Fruit fly (Drosophila melanogaster) whole organism, prepupa: ENCODE data around the gene ninaE.
A peak's percentile ranks its signal among the peaks of the same experiment; 100 is the strongest.

Experiments used
- CG11294 ChIP-seq: fragments of 200-800 bp; sonication (Bioruptor generic); IDR thresholded peaks from 2 replicates; pipeline ENCODE4 v1.3.6; 2022; ENCODE audit warnings: missing biosample characterization, missing genetic modification characterization
- CG11762 ChIP-seq: fragments of 200-800 bp; sonication (Bioruptor generic); optimal IDR thresholded peaks from 3 replicates; lab custom pipeline; 2016; ENCODE audit warnings: missing biosample characterization, missing genetic modification characterization; ENCODE audit not compliant: insufficient read depth
- CG11902 ChIP-seq: fragments of 200-800 bp; sonication (Bioruptor generic); optimal IDR thresholded peaks from 3 replicates; lab custom pipeline; 2016; ENCODE audit warnings: missing biosample characterization, missing genetic modification characterization
- CG15336 ChIP-seq: fragments of 200-800 bp; sonication (Bioruptor generic); IDR thresholded peaks from 2 replicates; pipeline ENCODE4 v1.3.6; 2022; ENCODE audit warnings: missing biosample characterization, missing genetic modification characterization
- CG1621 ChIP-seq: fragments of 200-800 bp; sonication (Bioruptor generic); optimal IDR thresholded peaks from 3 replicates; lab custom pipeline; 2018; ENCODE audit warnings: missing biosample characterization, mild to moderate bottlenecking, missing genetic modification characterization
- CG3032 ChIP-seq: fragments of 200-800 bp; optimal IDR thresholded peaks from 2 replicates; lab custom pipeline; 2019; ENCODE audit warnings: missing biosample characterization, mild to moderate bottlenecking, missing genetic modification characterization, moderate library complexity
- CG31627 ChIP-seq: fragments of 200-800 bp; sonication (Bioruptor generic); optimal IDR thresholded peaks from 3 replicates; lab custom pipeline; 2016; ENCODE audit warnings: missing biosample characterization, missing genetic modification characterization
- CG32006 ChIP-seq: fragments of 200-800 bp; sonication (Bioruptor generic); optimal IDR thresholded peaks from 3 replicates; lab custom pipeline; 2017; ENCODE audit warnings: missing biosample characterization, mild to moderate bottlenecking, missing genetic modification characterization
- CG34406 ChIP-seq: fragments of 200-800 bp; sonication (Bioruptor generic); optimal IDR thresholded peaks from 3 replicates; lab custom pipeline; 2016; ENCODE audit warnings: missing biosample characterization, missing genetic modification characterization
- CG3919 ChIP-seq: fragments of 200-800 bp; sonication (Bioruptor generic); optimal IDR thresholded peaks from 3 replicates; lab custom pipeline; 2016; ENCODE audit warnings: missing biosample characterization, missing genetic modification characterization
- CG6163 ChIP-seq: fragments of 200-800 bp; sonication (Bioruptor generic); IDR thresholded peaks from 3 replicates; pipeline ENCODE4 v1.3.6; 2022; ENCODE audit warnings: missing biosample characterization, missing genetic modification characterization
- CG6276 ChIP-seq: fragments of 200-800 bp; sonication (Bioruptor generic); optimal IDR thresholded peaks from 2 replicates; lab custom pipeline; 2017; ENCODE audit warnings: missing biosample characterization, mild to moderate bottlenecking, missing genetic modification characterization
- CG6792 ChIP-seq: fragments of 200-800 bp; sonication (Bioruptor generic); optimal IDR thresholded peaks from 3 replicates; lab custom pipeline; 2016; ENCODE audit warnings: missing biosample characterization, missing genetic modification characterization
- CG6808 ChIP-seq: fragments of 200-800 bp; sonication (Bioruptor generic); optimal IDR thresholded peaks from 3 replicates; lab custom pipeline; 2017; ENCODE audit warnings: missing biosample characterization, missing genetic modification characterization, mild to moderate bottlenecking, moderate library complexity, missing genetic modification reagents
- CG6854 ChIP-seq: fragments of 200-800 bp; sonication (Bioruptor generic); optimal IDR thresholded peaks from 2 replicates; lab custom pipeline; 2017; ENCODE audit warnings: missing biosample characterization, mild to moderate bottlenecking, missing genetic modification characterization
- CG8119 ChIP-seq: fragments of 200-800 bp; sonication (Bioruptor generic); IDR thresholded peaks from 3 replicates; pipeline ENCODE4 v1.3.6; 2022; ENCODE audit warnings: missing biosample characterization, missing genetic modification characterization
- Eip78C ChIP-seq: fragments of 200-800 bp; sonication (Bioruptor generic); peaks from one replicate; lab custom pipeline; 2016; ENCODE audit warnings: missing biosample characterization, missing genetic modification characterization
- Eip93F ChIP-seq: fragments of 200-800 bp; sonication (Bioruptor generic); optimal IDR thresholded peaks from 2 replicates; lab custom pipeline; 2016; ENCODE audit warnings: missing biosample characterization, mild to moderate bottlenecking, missing genetic modification characterization
- Gug ChIP-seq: fragments of 200-800 bp; sonication (Bioruptor generic); IDR thresholded peaks from 2 replicates; pipeline ENCODE4 v1.3.6; 2022; ENCODE audit warnings: missing biosample characterization, missing genetic modification characterization
- Hr38 ChIP-seq: sonication (Bioruptor generic); optimal IDR thresholded peaks from 2 replicates; lab custom pipeline; 2016; ENCODE audit warnings: missing biosample characterization, missing genetic modification characterization
- Hr39 ChIP-seq: fragments of 200-800 bp; sonication (Bioruptor generic); optimal IDR thresholded peaks from 2 replicates; lab custom pipeline; 2016; ENCODE audit warnings: missing biosample characterization, missing genetic modification characterization
- Met ChIP-seq: fragments of 200-800 bp; sonication (Bioruptor generic); optimal IDR thresholded peaks from 3 replicates; lab custom pipeline; 2016; ENCODE audit warnings: missing biosample characterization, missing genetic modification characterization
- OdsH ChIP-seq: fragments of 200-800 bp; sonication (Bioruptor generic); optimal IDR thresholded peaks from 3 replicates; lab custom pipeline; 2016; ENCODE audit warnings: missing biosample characterization, missing genetic modification characterization
- Smox ChIP-seq: fragments of 200-800 bp; sonication (Bioruptor generic); optimal IDR thresholded peaks from 3 replicates; lab custom pipeline; 2016; ENCODE audit warnings: missing biosample characterization, missing genetic modification characterization
- Sox102F ChIP-seq: fragments of 200-800 bp; sonication (Bioruptor generic); optimal IDR thresholded peaks from 2 replicates; lab custom pipeline; 2016; ENCODE audit warnings: missing biosample characterization, mild to moderate bottlenecking, missing genetic modification characterization
- Sox15 ChIP-seq: fragments of 200-800 bp; sonication (Bioruptor generic); optimal IDR thresholded peaks from 3 replicates; lab custom pipeline; 2016; ENCODE audit warnings: missing biosample characterization, missing genetic modification characterization
- cyc ChIP-seq: fragments of 200-800 bp; sonication (Bioruptor generic); optimal IDR thresholded peaks from 3 replicates; lab custom pipeline; 2016; ENCODE audit warnings: missing biosample characterization, missing genetic modification characterization
- esn ChIP-seq: fragments of 200-800 bp; sonication (Bioruptor generic); optimal IDR thresholded peaks from 2 replicates; lab custom pipeline; 2016; ENCODE audit warnings: missing biosample characterization, mild to moderate bottlenecking, missing genetic modification characterization, moderate library complexity
- fd85E ChIP-seq: fragments of 200-800 bp; sonication (Bioruptor generic); optimal IDR thresholded peaks from 3 replicates; lab custom pipeline; 2016; ENCODE audit warnings: missing biosample characterization, missing genetic modification characterization
- salr ChIP-seq, 2 experiments: fragments of 200-800 bp; sonication (Bioruptor generic); optimal IDR thresholded peaks; 3 replicates each; lab custom pipeline; 2016 to 2018; ENCODE audit warnings: missing biosample characterization in 2 of 2, missing genetic modification characterization in 2 of 2, mild to moderate bottlenecking in 1 of 2
- svp ChIP-seq: fragments of 200-800 bp; sonication (Bioruptor generic); peaks from one replicate; lab custom pipeline; 2016; ENCODE audit warnings: missing biosample characterization, missing genetic modification characterization
- topi ChIP-seq: fragments of 200-800 bp; sonication (Bioruptor generic); optimal IDR thresholded peaks from 3 replicates; lab custom pipeline; 2016; ENCODE audit warnings: missing biosample characterization, missing genetic modification characterization
- vri ChIP-seq: fragments of 200-800 bp; sonication (Bioruptor generic); optimal IDR thresholded peaks from 3 replicates; lab custom pipeline; 2016; ENCODE audit warnings: missing biosample characterization, mild to moderate bottlenecking, missing genetic modification characterization

ninaE gene

DNA sequence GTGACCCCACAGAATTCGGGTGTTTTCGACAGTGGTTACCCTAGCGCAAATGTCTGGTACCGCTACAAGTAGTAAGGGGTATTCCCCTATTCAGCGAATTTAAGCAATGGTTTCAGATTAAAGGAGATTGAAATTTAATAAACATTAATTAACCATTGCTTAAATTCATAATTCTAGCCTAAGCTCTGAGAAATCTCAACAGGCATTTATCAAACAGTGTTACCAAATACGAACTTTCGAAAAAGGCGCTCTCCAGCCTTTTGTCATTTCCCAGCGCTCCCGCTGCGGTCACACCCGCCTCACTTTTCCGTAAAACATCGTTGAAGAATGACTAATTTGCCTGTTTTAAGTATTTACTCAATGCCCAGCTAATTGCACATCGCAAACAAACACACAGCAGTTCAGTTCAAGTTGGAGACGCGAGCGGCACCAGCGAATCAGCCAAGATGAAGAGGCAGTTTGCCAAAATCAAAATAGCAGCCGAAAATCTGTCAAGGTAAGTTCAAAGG lies 16.9 kb upstream of the ninaE start, which contains the start of the genes Surf6 and RhoGAP92B (continued):
- TF ChIP-seq CG3032 (tag; lab: Kevin White, UChicago): peak; percentile 53
- TF ChIP-seq Hr38 (GFP tag; lab: Kevin White, UChicago): no peak
- peak; percentile 79 for TF ChIP-seq Eip78C
- TF ChIP-seq Met: peak; percentile 68
- TF ChIP-seq CG31627 (GFP tag; lab: Kevin White, UChicago): peak; percentile 66
- TF ChIP-seq Smox (GFP tag; lab: Kevin White, UChicago): no peak
- TF ChIP-seq CG11762: no peak
- peak; percentile 77 for TF ChIP-seq CG6854 (GFP tag; lab: Kevin White, UChicago)
- TF ChIP-seq CG34406 (GFP tag; lab: Kevin White, UChicago): peak; percentile 35
- no peak for TF ChIP-seq Eip93F
- peak; percentile 50; the same call in 2 of the 3 replicates for TF ChIP-seq CG6163
- peak; percentile 42 for TF ChIP-seq OdsH (GFP tag; lab: Kevin White, UChicago)
- peak; percentile 95 for TF ChIP-seq svp
- peak; percentile 29 for TF ChIP-seq fd85E (GFP tag; lab: Kevin White, UChicago)
- TF ChIP-seq Sox102F: peak; percentile 63
- TF ChIP-seq CG6792 (GFP tag; lab: Kevin White, UChicago): peak; percentile 47
- TF ChIP-seq, all 60 proteins: peak for 43

dm6 chr3R:19902926-19903739 lies 15.1 kb upstream of the ninaE start, which contains the start of gene ClpX:
TSS of gene ClpX (minus strand) at chr3R:19903689.
- no peak for TF ChIP-seq Hr39 (GFP tag; lab: Kevin White, UChicago)
- TF ChIP-seq CG6808: no peak
- TF ChIP-seq CG31627 (GFP tag; lab: Kevin White, UChicago): no peak
- no peak for TF ChIP-seq cyc (GFP tag; lab: Kevin White, UChicago)
- TF ChIP-seq CG1621 (tag; lab: Kevin White, UChicago): no peak
- TF ChIP-seq Hr38 (GFP tag; lab: Kevin White, UChicago): no peak
- no peak for TF ChIP-seq Gug (GFP tag; lab: Robert Waterston, UW)
- TF ChIP-seq svp: peak; percentile 82
- TF ChIP-seq CG8119 (GFP tag; lab: Robert Waterston, UW): no peak
- no peak for TF ChIP-seq CG3032 (tag; lab: Kevin White, UChicago)
- TF ChIP-seq OdsH (GFP tag; lab: Kevin White, UChicago): no peak
- TF ChIP-seq CG6163: no peak
- TF ChIP-seq CG15336 (GFP tag; lab: Robert Waterston, UW): 0 out of 2 replicates have a peak, but pooled peaks have one; percentile 20
- no peak for TF ChIP-seq Sox15 (GFP tag; lab: Kevin White, UChicago)
- no peak for TF ChIP-seq CG3919 (GFP tag; lab: Kevin White, UChicago)
- peak; percentile 0 for TF ChIP-seq esn
- TF ChIP-seq salr (GFP tag; optimal IDR thresholded peaks at IDR 0.05; lab: Kevin White, UChicago): no peak
- no peak for TF ChIP-seq CG11294 (GFP tag; lab: Robert Waterston, UW)
- peak; percentile 73 for TF ChIP-seq Eip78C
- no peak for TF ChIP-seq CG6276 (GFP tag; lab: Kevin White, UChicago)
- no peak for TF ChIP-seq CG32006 (GFP tag; lab: Kevin White, UChicago)
- no peak for TF ChIP-seq fd85E (GFP tag; lab: Kevin White, UChicago)
- TF ChIP-seq CG11902 (GFP tag; lab: Kevin White, UChicago): no peak
- TF ChIP-seq vri (GFP tag; lab: Kevin White, UChicago): peak; percentile 39

- no peak for TF ChIP-seq vri (GFP tag; lab: Kevin White, UChicago)
- no peak for TF ChIP-seq Eip93F
- TF ChIP-seq OdsH (GFP tag; lab: Kevin White, UChicago): no peak
- no peak for TF ChIP-seq CG6808
Measured at dm6 chr3R:19902328-19902727, 14.3 kb upstream of the ninaE start.

DNA sequence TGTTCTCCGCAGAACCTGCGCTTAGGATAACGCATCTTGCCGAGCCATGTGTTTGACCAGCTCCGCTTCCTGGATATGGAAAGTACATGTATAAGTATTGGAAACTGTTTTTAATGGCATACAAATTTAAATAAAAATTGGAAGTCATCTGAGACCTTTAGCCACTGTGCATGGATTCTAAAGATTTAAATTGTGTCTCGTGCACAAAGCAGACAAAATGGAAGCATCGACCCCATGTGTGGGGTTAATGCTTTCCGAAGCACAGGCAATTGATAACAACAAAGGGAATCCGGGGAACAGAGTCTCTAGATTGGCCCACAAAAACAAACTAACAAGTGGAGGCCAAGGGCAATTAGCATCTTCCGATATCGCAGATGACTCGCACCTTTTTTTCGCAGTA lies 13.7 kb upstream of the ninaE start:
- TF ChIP-seq svp (peak; percentile 94), topi (no peak)
